Worm (Caenorhabditis elegans): ENCODE results near the gene Y57E12AL.2.

DNA sequence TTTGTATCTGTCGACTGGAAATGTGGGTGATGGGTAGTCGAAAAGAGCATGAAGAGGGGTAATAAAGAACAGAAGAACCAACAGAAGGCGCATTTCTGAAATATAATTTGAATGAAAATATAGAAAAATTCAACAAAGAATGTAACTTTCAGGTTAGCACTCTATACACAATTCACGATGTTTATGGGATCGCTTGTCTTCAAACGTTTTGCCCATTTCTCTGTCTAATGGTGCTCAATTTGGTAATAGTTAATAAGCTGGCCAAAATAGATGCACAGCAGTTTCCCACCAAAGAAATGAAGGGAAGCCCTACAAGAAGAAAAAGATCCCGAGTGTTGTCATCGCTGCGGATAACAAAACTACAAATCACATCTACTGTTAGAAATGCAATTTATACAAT lies 10.4 kb upstream of the Y57E12AL.2 start, which contains the start of gene F20A1.8:
- no peak for TF ChIP-seq ztf-4 (tag; optimal IDR thresholded peaks at IDR 0.05)
- no peak for TF ChIP-seq lsy-2 (tag; optimal IDR thresholded peaks at IDR 0.05)
